Worm (Caenorhabditis elegans) whole organism, late embryonic: Measurements from ENCODE around the gene F09E5.14.

Experiments
- C08G9.2 ChIP-seq: sonication (generic microtip); optimal IDR thresholded peaks from 2 replicates; lab custom pipeline; 2016; ENCODE audit warnings: mild to moderate bottlenecking, missing genetic modification characterization, moderate library complexity, missing compliant biosample characterization
- F13H6.1 ChIP-seq: sonication (generic microtip); optimal IDR thresholded peaks from 2 replicates; lab custom pipeline; 2016; ENCODE audit warnings: missing genetic modification characterization, missing compliant biosample characterization
- K02D7.2 ChIP-seq: sonication (generic microtip); optimal IDR thresholded peaks from 2 replicates; lab custom pipeline; 2017; ENCODE audit warnings: mild to moderate bottlenecking, missing genetic modification characterization, missing compliant biosample characterization
- T23F11.4 ChIP-seq: fragments of 200-800 bp; sonication (Bioruptor generic); optimal IDR thresholded peaks from 2 replicates; lab custom pipeline; 2018; ENCODE audit warnings: mild to moderate bottlenecking, missing genetic modification characterization, missing compliant biosample characterization
- Y22D7AL.16 ChIP-seq: sonication (generic microtip); optimal IDR thresholded peaks from 2 replicates; lab custom pipeline; 2016; ENCODE audit warnings: missing genetic modification characterization, missing compliant biosample characterization
- ama-1 ChIP-seq: fragments of 150-350 bp; optimal IDR thresholded peaks from 2 replicates; lab custom pipeline; 2014
- ceh-14 ChIP-seq: sonication (generic microtip); optimal IDR thresholded peaks from 2 replicates; lab custom pipeline; 2016; ENCODE audit warnings: missing genotype, missing genetic modification characterization, missing compliant biosample characterization
- ceh-18 ChIP-seq: sonication (generic microtip); optimal IDR thresholded peaks from 2 replicates; lab custom pipeline; 2016; ENCODE audit warnings: missing genetic modification characterization, missing compliant biosample characterization
- ceh-19 ChIP-seq: fragments of 200-800 bp; sonication (Bioruptor generic); optimal IDR thresholded peaks from 2 replicates; lab custom pipeline; 2018; ENCODE audit warnings: mild to moderate bottlenecking, missing genetic modification characterization, missing compliant biosample characterization
- ceh-22 ChIP-seq: sonication (generic microtip); optimal IDR thresholded peaks from 2 replicates; lab custom pipeline; 2017; ENCODE audit warnings: missing biosample characterization, missing genetic modification characterization
- ceh-24 ChIP-seq: sonication (generic microtip); optimal IDR thresholded peaks from 2 replicates; lab custom pipeline; 2016; ENCODE audit warnings: mild to moderate bottlenecking, missing genetic modification characterization, missing compliant biosample characterization
- ceh-31 ChIP-seq: sonication (generic microtip); optimal IDR thresholded peaks from 2 replicates; lab custom pipeline; 2016; ENCODE audit warnings: missing genetic modification characterization, missing compliant biosample characterization
- ceh-34 ChIP-seq: sonication (generic microtip); optimal IDR thresholded peaks from 2 replicates; lab custom pipeline; 2016; ENCODE audit warnings: mild to moderate bottlenecking, missing genetic modification characterization, missing compliant biosample characterization
- ceh-45 ChIP-seq: fragments of 200-800 bp; sonication (Bioruptor generic); IDR thresholded peaks from 2 replicates; pipeline ENCODE4 v1.3.6; 2022; ENCODE audit warnings: missing genetic modification reagents, missing genetic modification characterization, missing compliant biosample characterization
- ceh-48 ChIP-seq: sonication (generic microtip); optimal IDR thresholded peaks from 2 replicates; lab custom pipeline; 2016; ENCODE audit warnings: missing genetic modification characterization, inconsistent platforms, missing compliant biosample characterization
- ceh-9 ChIP-seq: sonication (generic microtip); optimal IDR thresholded peaks from 2 replicates; lab custom pipeline; 2016; ENCODE audit warnings: mild to moderate bottlenecking, missing genetic modification characterization, inconsistent platforms, missing compliant biosample characterization
- dve-1 ChIP-seq: sonication (generic microtip); optimal IDR thresholded peaks from 2 replicates; lab custom pipeline; 2017; ENCODE audit warnings: antibody characterized with exemption, mild to moderate bottlenecking, missing genetic modification characterization, missing compliant biosample characterization
- elt-2 ChIP-seq: sonication (generic microtip); optimal IDR thresholded peaks from 2 replicates; lab custom pipeline; 2016; ENCODE audit warnings: missing genetic modification reagents, missing genetic modification characterization, missing compliant biosample characterization
- elt-4 ChIP-seq: sonication (generic microtip); optimal IDR thresholded peaks from 2 replicates; lab custom pipeline; 2016; ENCODE audit warnings: missing genetic modification characterization, missing compliant biosample characterization
- eyg-1 ChIP-seq: sonication (generic microtip); optimal IDR thresholded peaks from 2 replicates; lab custom pipeline; 2016; ENCODE audit warnings: missing genotype, missing genetic modification characterization, missing compliant biosample characterization
- fax-1 ChIP-seq: sonication (generic microtip); optimal IDR thresholded peaks from 2 replicates; lab custom pipeline; 2016; ENCODE audit warnings: missing genotype, missing genetic modification characterization, missing compliant biosample characterization
- fkh-6 ChIP-seq: sonication (generic microtip); optimal IDR thresholded peaks from 2 replicates; lab custom pipeline; 2016; ENCODE audit warnings: missing genetic modification characterization, missing compliant biosample characterization
- gmeb-2 ChIP-seq: sonication (generic microtip); optimal IDR thresholded peaks from 2 replicates; lab custom pipeline; 2016; ENCODE audit warnings: missing genetic modification characterization, inconsistent platforms, missing compliant biosample characterization
- hlh-13 ChIP-seq: fragments of 200-800 bp; sonication (Bioruptor generic); optimal IDR thresholded peaks from 2 replicates; lab custom pipeline; 2018; ENCODE audit warnings: mild to moderate bottlenecking, missing genetic modification characterization, missing compliant biosample characterization
- hlh-30 ChIP-seq: sonication (generic microtip); optimal IDR thresholded peaks from 2 replicates; lab custom pipeline; 2017; ENCODE audit warnings: antibody characterized with exemption, missing genetic modification characterization, missing compliant biosample characterization; ENCODE audit not compliant: insufficient read depth
- hlh-6 ChIP-seq: sonication (generic microtip); optimal IDR thresholded peaks from 2 replicates; lab custom pipeline; 2016; ENCODE audit warnings: missing genotype, missing genetic modification characterization, missing compliant biosample characterization
- hlh-8 ChIP-seq: sonication (generic microtip); optimal IDR thresholded peaks from 2 replicates; lab custom pipeline; 2016; ENCODE audit warnings: missing genotype, missing genetic modification characterization, missing compliant biosample characterization
- lin-11 ChIP-seq: fragments of 200-800 bp; sonication (Bioruptor generic); optimal IDR thresholded peaks from 2 replicates; lab custom pipeline; 2018; ENCODE audit warnings: mild to moderate bottlenecking, missing genetic modification characterization, missing compliant biosample characterization
- mec-3 ChIP-seq: sonication (generic microtip); optimal IDR thresholded peaks from 2 replicates; lab custom pipeline; 2016; ENCODE audit warnings: borderline replicate concordance, missing genetic modification characterization, missing compliant biosample characterization
- nfya-1 ChIP-seq: sonication (generic microtip); optimal IDR thresholded peaks from 2 replicates; lab custom pipeline; 2017; ENCODE audit warnings: missing genetic modification characterization, mild to moderate bottlenecking, missing compliant biosample characterization, antibody characterized with exemption, moderate library complexity
- nhr-11 ChIP-seq: fragments of 150-350 bp; optimal IDR thresholded peaks from 2 replicates; lab custom pipeline; 2014; ENCODE audit warnings: missing biosample characterization, missing genetic modification characterization
- npax-4 ChIP-seq: sonication (generic microtip); optimal IDR thresholded peaks from 2 replicates; lab custom pipeline; 2016; ENCODE audit warnings: missing genetic modification characterization, missing compliant biosample characterization
- odd-2 ChIP-seq: sonication (generic microtip); optimal IDR thresholded peaks from 2 replicates; lab custom pipeline; 2017; ENCODE audit warnings: antibody characterized with exemption, mild to moderate bottlenecking, missing genetic modification characterization, missing compliant biosample characterization
- pat-9 ChIP-seq: fragments of 200-800 bp; sonication (Bioruptor generic); optimal IDR thresholded peaks from 2 replicates; lab custom pipeline; 2018; ENCODE audit warnings: mild to moderate bottlenecking, missing genetic modification characterization, moderate library complexity, missing compliant biosample characterization
- pha-2 ChIP-seq: sonication (generic microtip); optimal IDR thresholded peaks from 2 replicates; lab custom pipeline; 2017; ENCODE audit warnings: mild to moderate bottlenecking, missing genetic modification characterization, missing compliant biosample characterization
- pha-4 ChIP-seq: fragments of 150-350 bp; optimal IDR thresholded peaks from 2 replicates; lab custom pipeline; 2018; ENCODE audit warnings: missing biosample characterization, missing genetic modification reagents, missing genetic modification characterization
- pqm-1 ChIP-seq: sonication (generic microtip); optimal IDR thresholded peaks from 2 replicates; lab custom pipeline; 2016; ENCODE audit warnings: missing genetic modification characterization, missing compliant biosample characterization
- ref-2 ChIP-seq: sonication (generic microtip); optimal IDR thresholded peaks from 2 replicates; lab custom pipeline; 2016; ENCODE audit warnings: missing genetic modification characterization, missing compliant biosample characterization
- sdc-2 ChIP-seq: sonication (generic microtip); optimal IDR thresholded peaks from 2 replicates; lab custom pipeline; 2016; ENCODE audit warnings: missing genotype, missing genetic modification characterization, missing compliant biosample characterization
- sox-2 ChIP-seq: fragments of 200-800 bp; sonication (Bioruptor generic); IDR thresholded peaks from 2 replicates; pipeline ENCODE4 v1.3.6; 2022; ENCODE audit warnings: missing genetic modification reagents, missing genetic modification characterization, missing compliant biosample characterization
- syd-9 ChIP-seq: sonication (generic microtip); optimal IDR thresholded peaks from 2 replicates; lab custom pipeline; 2016; ENCODE audit warnings: mild to moderate bottlenecking, missing genetic modification characterization, moderate library complexity, missing compliant biosample characterization
- tbx-2 ChIP-seq: sonication (generic microtip); optimal IDR thresholded peaks from 2 replicates; lab custom pipeline; 2016; ENCODE audit warnings: missing genetic modification characterization, missing compliant biosample characterization
- unc-42 ChIP-seq: sonication (generic microtip); optimal IDR thresholded peaks from 2 replicates; lab custom pipeline; 2016; ENCODE audit warnings: missing genotype, missing genetic modification characterization, missing compliant biosample characterization
- unc-55 ChIP-seq: sonication (generic microtip); optimal IDR thresholded peaks from 2 replicates; lab custom pipeline; 2017; ENCODE audit warnings: missing biosample characterization, missing genetic modification reagents, missing genetic modification characterization
- ztf-16 ChIP-seq: sonication (generic microtip); optimal IDR thresholded peaks from 2 replicates; lab custom pipeline; 2017; ENCODE audit warnings: missing genetic modification characterization, missing compliant biosample characterization

F09E5.14 gene

DNA sequence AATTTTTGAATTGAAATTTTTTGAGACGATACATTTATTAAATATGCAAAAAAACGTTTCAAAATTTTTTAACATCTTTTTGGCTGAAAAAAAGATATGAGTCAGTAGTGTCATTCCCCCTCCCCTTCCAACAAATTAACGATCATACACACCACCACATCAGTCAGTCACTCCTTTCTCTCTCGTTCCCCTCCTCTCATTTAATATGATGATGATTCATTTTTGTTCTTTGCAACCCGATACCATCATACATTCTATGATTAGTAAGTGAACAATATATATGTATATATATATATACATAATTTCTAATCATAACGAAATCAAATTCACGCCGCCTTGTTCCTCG is 7.2 kb downstream of the F09E5.14 start:
- no peak for TF ChIP-seq gmeb-2 (tag; lab: Kevin White, UChicago)
- no peak for TF ChIP-seq sdc-2 (tag; lab: Kevin White, UChicago)
- TF ChIP-seq ceh-9 (tag; lab: Kevin White, UChicago) = no peak

DNA sequence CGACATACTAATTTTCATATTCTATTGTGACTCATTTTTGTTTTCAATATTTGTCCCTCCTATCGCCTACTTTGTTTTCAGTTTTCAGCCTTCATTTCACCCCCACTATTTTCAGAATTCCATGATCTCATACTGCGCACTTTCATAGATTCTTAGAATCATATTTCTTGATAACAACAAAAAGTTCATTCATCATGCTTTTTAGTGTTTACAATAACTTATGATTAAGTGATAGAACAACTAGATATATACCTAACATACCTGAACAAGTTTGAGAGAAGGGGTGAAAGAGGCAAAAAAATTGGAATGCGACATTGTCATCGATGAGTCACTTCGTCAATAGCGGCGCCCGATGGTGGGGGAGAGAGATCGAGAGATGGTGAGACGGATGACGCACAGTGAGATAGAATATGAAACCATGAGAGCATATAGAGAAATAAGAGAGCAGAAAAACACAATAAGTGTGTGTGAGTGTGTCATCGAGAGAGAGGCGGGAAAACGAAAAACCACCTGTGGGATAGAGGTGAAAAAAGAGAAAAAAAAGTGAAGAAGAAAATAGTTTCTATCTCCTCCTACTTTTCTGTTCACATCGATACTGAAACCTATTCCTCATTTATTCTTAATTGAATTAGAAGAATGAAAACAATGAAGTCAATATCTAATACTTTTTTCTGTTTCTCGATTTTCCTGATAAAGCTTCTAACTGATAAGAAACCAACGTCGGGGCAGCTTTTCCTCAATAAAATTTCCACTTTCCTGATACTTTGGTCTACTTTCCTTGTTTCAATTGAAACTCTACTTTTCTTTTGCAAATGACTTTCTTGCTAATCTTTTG is 7.8 kb downstream of the F09E5.14 start:
- TF ChIP-seq ceh-18 = peak; percentile 71
- TF ChIP-seq syd-9 (tag; lab: Kevin White, UChicago) = no peak
- TF ChIP-seq npax-4 (tag; lab: Kevin White, UChicago) = no peak
- peak; percentile 64 for TF ChIP-seq elt-2 (tag; lab: Kevin White, UChicago)
- TF ChIP-seq ceh-9 (tag; lab: Kevin White, UChicago) = no peak
- TF ChIP-seq ama-1 (lab: Kevin White, UChicago) = peak; percentile 15
- peak; percentile 56 for TF ChIP-seq tbx-2 (tag; lab: Kevin White, UChicago)
- peak; percentile 35 for TF ChIP-seq unc-55 (GFP tag; lab: Kevin White, UChicago)
- peak; percentile 33 for TF ChIP-seq ceh-34
- TF ChIP-seq odd-2 (tag; lab: Kevin White, UChicago) = no peak
- no peak for TF ChIP-seq pha-2 (tag; lab: Kevin White, UChicago)
- peak; percentile 52 for TF ChIP-seq unc-42 (tag; lab: Kevin White, UChicago)
- peak; percentile 54 for TF ChIP-seq nfya-1 (tag; lab: Kevin White, UChicago)
- no peak for TF ChIP-seq elt-4 (tag; lab: Kevin White, UChicago)
- TF ChIP-seq pqm-1 (tag; lab: Kevin White, UChicago) = peak; percentile 30
- TF ChIP-seq F13H6.1 (tag; lab: Kevin White, UChicago) = peak; percentile 28
- peak; percentile 62 for TF ChIP-seq ceh-31 (tag; lab: Kevin White, UChicago)

DNA sequence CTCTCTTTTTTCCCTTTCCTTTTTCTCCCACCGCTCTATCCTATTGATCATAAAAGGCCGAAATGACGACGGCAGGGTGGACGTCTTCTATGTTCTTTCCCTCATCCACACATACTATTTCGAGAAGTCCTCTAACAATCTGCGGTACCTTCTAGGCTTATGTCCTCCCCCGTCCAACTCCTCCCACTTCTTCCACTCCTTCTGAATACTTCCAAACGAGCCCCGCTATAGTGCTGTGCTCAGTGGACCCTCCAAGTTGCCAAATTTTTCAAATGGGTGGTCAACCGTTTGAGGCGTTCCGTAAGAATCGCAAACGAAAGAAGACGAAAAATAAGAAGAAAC is 8.7 kb downstream of the F09E5.14 start:
- no peak for TF ChIP-seq K02D7.2 (tag; lab: Kevin White, UChicago)
- no peak for TF ChIP-seq fax-1 (tag; lab: Kevin White, UChicago)
- TF ChIP-seq Y22D7AL.16 (tag; lab: Kevin White, UChicago) = no peak
- TF ChIP-seq hlh-13 (GFP tag; lab: Kevin White, UChicago) = no peak
- TF ChIP-seq pat-9 (tag; lab: Kevin White, UChicago) = no peak
- no peak for TF ChIP-seq T23F11.4
- no peak for TF ChIP-seq nhr-11
- TF ChIP-seq eyg-1 (tag; lab: Kevin White, UChicago) = no peak
- TF ChIP-seq ceh-48 (tag; lab: Kevin White, UChicago) = peak; percentile 74
- TF ChIP-seq F13H6.1 (tag; lab: Kevin White, UChicago) = peak; percentile 16
- peak; percentile 40 for TF ChIP-seq tbx-2 (tag; lab: Kevin White, UChicago)
- TF ChIP-seq pha-2 (tag; lab: Kevin White, UChicago) = no peak
- TF ChIP-seq ceh-31 (tag; lab: Kevin White, UChicago) = peak; percentile 76
- no peak for TF ChIP-seq syd-9 (tag; lab: Kevin White, UChicago)
- TF ChIP-seq ceh-9 (tag; lab: Kevin White, UChicago) = no peak
- no peak for TF ChIP-seq ceh-22 (tag; lab: Kevin White, UChicago)
- TF ChIP-seq ztf-16 = no peak
- no peak for TF ChIP-seq pqm-1 (tag; lab: Kevin White, UChicago)
- peak; percentile 11 for TF ChIP-seq ref-2 (tag; lab: Kevin White, UChicago)
- TF ChIP-seq nfya-1 (tag; lab: Kevin White, UChicago) = peak; percentile 66
- TF ChIP-seq mec-3 (tag; lab: Kevin White, UChicago) = no peak
- TF ChIP-seq ceh-19 (GFP tag; lab: Kevin White, UChicago) = no peak
- TF ChIP-seq fkh-6 (tag; lab: Kevin White, UChicago) = no peak
- TF ChIP-seq dve-1 = no peak
- peak; percentile 57 for TF ChIP-seq hlh-6 (tag; lab: Kevin White, UChicago)
- no peak for TF ChIP-seq ama-1 (lab: Kevin White, UChicago)
- no peak for TF ChIP-seq ceh-45 (GFP tag; lab: Robert Waterston, UW)
- TF ChIP-seq unc-55 (GFP tag; lab: Kevin White, UChicago) = peak; percentile 42
- peak; percentile 9 for TF ChIP-seq C08G9.2 (tag; lab: Kevin White, UChicago)
- TF ChIP-seq lin-11 (tag; lab: Kevin White, UChicago) = no peak
- peak; percentile 11 for TF ChIP-seq sdc-2 (tag; lab: Kevin White, UChicago)
- TF ChIP-seq sox-2 (GFP tag; lab: Robert Waterston, UW) = no peak
- no peak for TF ChIP-seq ceh-24 (tag; lab: Kevin White, UChicago)
- TF ChIP-seq ceh-14 (tag; lab: Kevin White, UChicago) = peak; percentile 24
- TF ChIP-seq elt-2 (tag; lab: Kevin White, UChicago) = no peak
- TF ChIP-seq hlh-30 = no peak
- peak; percentile 58 for TF ChIP-seq unc-42 (tag; lab: Kevin White, UChicago)
- no peak for TF ChIP-seq hlh-8 (tag; lab: Kevin White, UChicago)
- no peak for TF ChIP-seq pha-4 (tag; lab: Kevin White, UChicago)
- TF ChIP-seq npax-4 (tag; lab: Kevin White, UChicago) = no peak
